Fruit fly (Drosophila melanogaster): ENCODE results near the gene Arp1.

Arp1 gene

DNA sequence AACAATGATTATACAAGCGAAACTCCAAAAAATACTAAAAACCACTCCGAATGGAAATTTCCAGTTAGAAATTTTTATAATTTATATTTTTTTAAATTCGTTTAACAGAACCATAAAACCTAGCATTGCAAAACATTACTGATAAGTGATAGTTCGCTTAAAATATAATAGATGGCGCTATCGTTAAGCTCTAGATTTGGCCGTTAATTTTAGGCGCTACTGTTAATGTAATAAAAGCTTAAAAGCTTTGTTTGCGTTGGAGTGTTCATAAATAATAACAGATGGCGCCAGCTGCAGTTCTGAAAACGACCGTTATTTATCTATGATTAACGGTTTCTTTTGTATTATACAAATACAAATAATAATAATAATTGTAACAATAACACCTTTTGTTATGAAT lies 32.2 kb downstream of the Arp1 start:
- TF ChIP-seq CG8478 (optimal IDR thresholded peaks at IDR 0.05) (no peak), CTCF (optimal IDR thresholded peaks at IDR 0.05) (peak; percentile 6 to 71)

DNA sequence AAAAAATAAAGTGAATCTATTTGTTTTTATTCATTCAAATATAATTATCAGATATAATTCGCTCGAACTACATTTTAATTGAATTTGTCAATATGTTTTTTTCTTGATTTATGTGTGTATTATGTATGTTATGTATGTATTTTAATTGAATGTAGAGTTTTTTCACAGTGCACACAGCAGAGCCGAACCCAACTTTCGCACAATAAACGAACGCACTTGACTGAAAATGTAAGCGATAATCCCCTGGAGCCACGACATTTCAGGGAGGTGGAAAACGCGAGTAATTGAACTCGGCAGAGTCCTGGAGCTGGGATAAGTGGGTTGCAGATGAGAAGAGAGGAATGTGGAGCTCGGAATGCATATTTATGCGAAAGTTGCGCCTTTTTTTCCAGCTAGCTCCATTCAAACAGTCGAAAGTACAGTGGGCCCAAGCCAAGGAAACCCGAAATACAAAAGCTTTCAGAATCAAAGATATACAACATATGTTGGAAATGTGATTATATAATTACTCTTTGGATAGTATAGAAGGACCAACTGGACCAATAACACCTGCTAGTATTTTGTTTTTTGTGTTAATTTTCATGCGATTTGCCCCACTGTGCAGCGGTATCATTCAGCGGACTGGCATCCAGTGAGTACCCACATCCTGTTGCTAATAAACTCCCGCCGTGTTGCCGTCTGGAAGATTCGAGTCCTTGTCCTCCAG lies 36.6 kb downstream of the Arp1 start:
- no peak for TF ChIP-seq CTCF (optimal IDR thresholded peaks at IDR 0.05)
- no peak for TF ChIP-seq CG8478 (optimal IDR thresholded peaks at IDR 0.05)

DNA sequence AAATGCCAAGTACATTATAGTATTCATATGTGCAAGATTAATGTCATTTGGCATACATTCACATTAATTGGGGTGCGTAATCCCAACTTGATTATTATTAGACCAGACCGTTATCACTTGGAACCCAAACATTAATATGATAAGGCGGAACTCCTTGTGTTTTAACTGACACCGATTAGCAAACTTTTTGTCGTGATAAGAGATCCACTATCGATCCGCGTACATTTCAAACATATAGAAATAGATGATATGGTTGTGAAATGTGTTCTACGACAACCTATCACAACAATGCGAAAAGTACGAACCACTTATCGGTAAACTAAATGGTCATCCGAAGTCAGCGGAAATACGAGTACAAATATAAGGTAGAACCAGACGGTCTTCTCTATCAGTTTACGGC lies 47.7 kb downstream of the Arp1 start, which contains the start of gene Ugt37A2:
Gene Ugt37A2, plus strand, starts transcription at position 396 of the 400 bp plus-strand sequence.
- TF ChIP-seq CG8478 (optimal IDR thresholded peaks at IDR 0.05) (no peak), CTCF (optimal IDR thresholded peaks at IDR 0.05) (no peak)

DNA sequence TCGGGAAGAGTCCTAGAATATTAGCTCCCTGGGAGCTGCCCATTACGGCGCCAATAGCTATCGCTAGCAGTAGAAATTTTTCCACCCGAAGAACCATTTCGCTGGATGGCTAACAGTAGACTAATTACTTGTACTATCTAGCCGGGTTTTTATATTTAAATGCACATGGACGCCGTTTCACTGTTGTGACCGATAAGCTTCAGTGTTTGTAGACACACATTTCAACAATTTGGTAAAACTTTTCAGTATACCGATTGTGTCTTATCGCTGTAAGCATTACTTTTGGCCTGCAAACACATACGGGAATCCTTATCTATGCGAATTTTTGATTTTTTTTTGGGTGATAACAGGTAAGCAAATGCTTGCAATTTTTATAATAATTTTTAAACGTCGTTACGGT lies 52.0 kb downstream of the Arp1 start, which contains the start of gene Ugt37A3:
Gene Ugt37A3, minus strand, starts transcription at position 101 of the 400 bp plus-strand sequence.
- TF ChIP-seq CTCF (optimal IDR thresholded peaks at IDR 0.05) (no peak), CG8478 (optimal IDR thresholded peaks at IDR 0.05) (no peak)

Measured in S2 (cell line).